Fruit fly (Drosophila melanogaster): ENCODE data around the gene CG12702.

CG12702 gene

DNA sequence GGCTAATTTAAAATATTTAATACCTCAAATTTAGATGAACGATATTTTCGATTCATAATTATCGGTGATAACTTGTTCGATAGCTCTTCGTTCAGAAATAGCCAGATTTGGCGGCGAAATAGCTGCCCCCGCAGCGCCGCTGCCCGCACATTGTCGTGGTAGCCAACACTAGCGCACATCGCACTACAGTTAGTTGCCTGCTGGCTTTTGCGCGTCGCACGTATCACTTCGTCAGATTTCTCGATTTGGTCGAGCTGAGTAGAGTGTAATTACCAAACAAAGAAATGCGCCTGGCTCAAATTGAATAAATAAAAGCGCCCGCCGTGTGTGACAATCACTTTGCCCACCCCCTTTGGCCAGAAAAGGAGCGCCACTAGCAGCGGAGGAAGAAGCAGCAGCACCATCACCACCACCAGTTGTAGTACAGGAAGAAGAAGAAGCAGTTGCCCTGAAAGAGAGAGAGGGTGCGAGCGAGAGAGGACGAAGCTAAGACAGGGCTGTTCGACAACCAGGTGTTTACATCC is 14.0 kb downstream of the CG12702 start, which contains the start of gene Abcd3:
Gene Abcd3, plus strand, starts transcription at position 145 of the 524 bp plus-strand sequence.
- TF ChIP-seq tj (GFP tag; optimal IDR thresholded peaks at IDR 0.05) (peak; percentile 57), Hr96 (GFP tag; optimal IDR thresholded peaks at IDR 0.05) (no peak), CG33017 (tag; optimal IDR thresholded peaks at IDR 0.05) (no peak), CG5204 (GFP tag; optimal IDR thresholded peaks at IDR 0.05) (no peak), Mnt (GFP tag; optimal IDR thresholded peaks at IDR 0.05) (peak; percentile 91), pad (GFP tag; optimal IDR thresholded peaks at IDR 0.05) (peak; percentile 64), Crg-1 (GFP tag; optimal IDR thresholded peaks at IDR 0.05) (peak; percentile 39), CG14711 (tag; optimal IDR thresholded peaks at IDR 0.05) (peak; percentile 59), Clk (GFP tag; optimal IDR thresholded peaks at IDR 0.05) (no peak), kay (GFP tag; ENCODE audit: borderline replicate concordance) (no peak), cnc (optimal IDR thresholded peaks at IDR 0.05) (no peak), ovo (GFP tag; optimal IDR thresholded peaks at IDR 0.05) (peak; percentile 78), CG1620 (GFP tag; optimal IDR thresholded peaks at IDR 0.05) (peak; percentile 0), cic (GFP tag; optimal IDR thresholded peaks at IDR 0.05) (peak; percentile 86), CG11617 (GFP tag; optimal IDR thresholded peaks at IDR 0.05) (peak; percentile 62), CG7101 (tag; optimal IDR thresholded peaks at IDR 0.05) (peak; percentile 63), toe (GFP tag; optimal IDR thresholded peaks at IDR 0.05) (no peak), bab1 (GFP tag; optimal IDR thresholded peaks at IDR 0.05) (peak; percentile 79), CG12768 (GFP tag; optimal IDR thresholded peaks at IDR 0.05) (no peak), CG7045 (GFP tag; optimal IDR thresholded peaks at IDR 0.05) (no peak)

DNA sequence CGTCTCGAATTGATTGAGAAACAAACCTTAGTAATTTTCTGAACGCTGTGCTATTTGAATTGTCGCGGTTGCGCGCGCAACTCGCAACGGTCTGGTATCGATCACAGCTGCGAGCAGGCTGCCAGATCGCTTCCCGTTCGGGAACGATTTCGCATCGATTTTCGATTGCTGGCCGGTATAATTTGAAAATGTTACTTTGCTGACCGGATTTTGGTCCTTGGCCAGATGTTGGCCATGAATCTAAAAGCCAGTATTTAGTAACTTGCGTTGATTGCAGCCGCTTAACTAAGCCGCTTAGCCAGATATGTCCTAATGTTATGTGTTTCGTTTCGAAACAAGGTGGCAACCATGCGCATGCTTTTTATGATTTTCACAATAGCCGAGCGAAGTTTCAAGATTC is 16.1 kb downstream of the CG12702 start:
- TF ChIP-seq Clk (GFP tag; optimal IDR thresholded peaks at IDR 0.05) (no peak), CG1620 (GFP tag; optimal IDR thresholded peaks at IDR 0.05) (peak; percentile 49), Hr96 (GFP tag; optimal IDR thresholded peaks at IDR 0.05) (no peak), ovo (GFP tag; optimal IDR thresholded peaks at IDR 0.05) (no peak), CG33017 (tag; optimal IDR thresholded peaks at IDR 0.05) (no peak), cic (GFP tag; optimal IDR thresholded peaks at IDR 0.05) (no peak), Mnt (GFP tag; optimal IDR thresholded peaks at IDR 0.05) (peak; percentile 32), CG12768 (GFP tag; optimal IDR thresholded peaks at IDR 0.05) (no peak), pad (GFP tag; optimal IDR thresholded peaks at IDR 0.05) (no peak), toe (GFP tag; optimal IDR thresholded peaks at IDR 0.05) (no peak), bab1 (GFP tag; optimal IDR thresholded peaks at IDR 0.05) (peak; percentile 17), cnc (optimal IDR thresholded peaks at IDR 0.05) (no peak), kay (GFP tag; ENCODE audit: borderline replicate concordance) (no peak), CG14711 (tag; optimal IDR thresholded peaks at IDR 0.05) (peak; percentile 13), Crg-1 (GFP tag; optimal IDR thresholded peaks at IDR 0.05) (peak; percentile 50), tj (GFP tag; optimal IDR thresholded peaks at IDR 0.05) (peak; percentile 76), CG5204 (GFP tag; optimal IDR thresholded peaks at IDR 0.05) (no peak), CG7101 (tag; optimal IDR thresholded peaks at IDR 0.05) (no peak), CG7045 (GFP tag; optimal IDR thresholded peaks at IDR 0.05) (no peak), CG11617 (GFP tag; optimal IDR thresholded peaks at IDR 0.05) (peak; percentile 33)

DNA sequence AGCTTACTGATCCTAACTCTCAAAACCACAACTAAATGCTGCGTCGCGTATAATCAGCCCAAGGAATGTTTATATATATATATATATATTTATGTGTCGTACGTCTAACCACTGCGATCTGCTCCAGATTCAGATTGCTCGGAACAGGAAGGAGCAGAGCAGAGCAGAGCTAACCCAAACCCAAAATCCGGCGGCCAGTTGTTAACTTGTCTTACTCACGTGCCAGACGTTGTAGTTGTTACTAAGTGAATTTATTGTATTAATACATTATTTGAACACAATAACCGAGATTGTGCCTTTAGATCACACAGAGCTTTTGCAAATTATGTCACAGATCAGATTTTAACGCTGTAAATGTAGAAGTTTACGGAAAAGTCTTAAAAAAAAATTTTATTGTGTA is 16.7 kb downstream of the CG12702 start, which contains the start of gene Alr:
Gene Alr, plus strand, starts transcription at position 301 of the 400 bp plus-strand sequence.
- TF ChIP-seq CG12768 (GFP tag; optimal IDR thresholded peaks at IDR 0.05): no peak
- TF ChIP-seq Hr96 (GFP tag; optimal IDR thresholded peaks at IDR 0.05): no peak
- TF ChIP-seq pad (GFP tag; optimal IDR thresholded peaks at IDR 0.05): no peak
- TF ChIP-seq CG11617 (GFP tag; optimal IDR thresholded peaks at IDR 0.05): no peak
- TF ChIP-seq tj (GFP tag; optimal IDR thresholded peaks at IDR 0.05): no peak
- no peak for TF ChIP-seq Clk (GFP tag; optimal IDR thresholded peaks at IDR 0.05)
- TF ChIP-seq CG14711 (tag; optimal IDR thresholded peaks at IDR 0.05): no peak
- no peak for TF ChIP-seq CG1620 (GFP tag; optimal IDR thresholded peaks at IDR 0.05)
- TF ChIP-seq ovo (GFP tag; optimal IDR thresholded peaks at IDR 0.05): no peak
- TF ChIP-seq kay (GFP tag; ENCODE audit: borderline replicate concordance): no peak
- TF ChIP-seq cnc (optimal IDR thresholded peaks at IDR 0.05): no peak
- no peak for TF ChIP-seq cic (GFP tag; optimal IDR thresholded peaks at IDR 0.05)
- TF ChIP-seq Mnt (GFP tag; optimal IDR thresholded peaks at IDR 0.05): no peak
- TF ChIP-seq CG7101 (tag; optimal IDR thresholded peaks at IDR 0.05): no peak
- TF ChIP-seq CG33017 (tag; optimal IDR thresholded peaks at IDR 0.05): no peak
- no peak for TF ChIP-seq CG5204 (GFP tag; optimal IDR thresholded peaks at IDR 0.05)

DNA sequence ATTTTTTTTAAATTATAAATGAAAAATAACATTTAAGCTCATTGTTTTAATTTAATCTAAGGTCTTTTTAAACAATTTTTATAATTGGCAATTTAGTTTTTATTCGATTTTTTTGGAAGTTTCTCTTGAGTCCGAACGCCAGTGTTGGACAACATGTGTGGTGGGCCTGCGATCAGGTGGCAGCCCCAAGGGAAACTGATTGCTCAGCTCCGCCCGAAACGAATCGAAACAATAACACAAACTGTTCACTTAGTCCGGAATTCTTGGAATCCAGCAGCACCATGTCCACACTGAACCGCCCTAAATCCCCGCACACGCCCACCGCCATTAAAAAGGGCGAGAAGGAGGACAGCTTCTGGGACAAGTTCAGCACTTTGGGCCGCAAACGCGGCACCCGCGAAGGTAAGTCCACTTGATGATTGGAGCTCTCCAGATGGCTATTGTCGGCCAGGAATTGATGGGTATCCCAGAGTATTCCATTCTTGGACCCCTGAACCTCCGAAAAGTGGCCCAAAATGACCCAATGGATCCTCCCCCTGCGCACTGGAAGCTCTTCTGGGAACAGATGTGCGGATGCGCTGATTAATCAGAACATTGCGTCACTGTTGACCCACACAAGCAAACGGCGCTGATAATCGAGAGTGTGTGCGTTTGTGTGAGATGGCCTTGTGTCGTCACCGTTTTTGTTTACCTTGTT is 18.6 kb downstream of the CG12702 start, which contains the start of gene parvin:
Gene parvin, plus strand, starts transcription at position 134 of the 697 bp plus-strand sequence.
- TF ChIP-seq CG7045 (GFP tag; optimal IDR thresholded peaks at IDR 0.05) (no peak), kay (GFP tag; ENCODE audit: borderline replicate concordance) (no peak), CG7101 (tag; optimal IDR thresholded peaks at IDR 0.05) (peak; percentile 27), Clk (GFP tag; optimal IDR thresholded peaks at IDR 0.05) (no peak), CG5204 (GFP tag; optimal IDR thresholded peaks at IDR 0.05) (no peak), bab1 (GFP tag; optimal IDR thresholded peaks at IDR 0.05) (no peak), CG1620 (GFP tag; optimal IDR thresholded peaks at IDR 0.05) (no peak), CG12768 (GFP tag; optimal IDR thresholded peaks at IDR 0.05) (no peak), tj (GFP tag; optimal IDR thresholded peaks at IDR 0.05) (peak; percentile 86), Crg-1 (GFP tag; optimal IDR thresholded peaks at IDR 0.05) (no peak), CG11617 (GFP tag; optimal IDR thresholded peaks at IDR 0.05) (no peak), CG33017 (tag; optimal IDR thresholded peaks at IDR 0.05) (no peak), cnc (optimal IDR thresholded peaks at IDR 0.05) (no peak), toe (GFP tag; optimal IDR thresholded peaks at IDR 0.05) (no peak), Mnt (GFP tag; optimal IDR thresholded peaks at IDR 0.05) (no peak), CG14711 (tag; optimal IDR thresholded peaks at IDR 0.05) (no peak), pad (GFP tag; optimal IDR thresholded peaks at IDR 0.05) (no peak)

DNA sequence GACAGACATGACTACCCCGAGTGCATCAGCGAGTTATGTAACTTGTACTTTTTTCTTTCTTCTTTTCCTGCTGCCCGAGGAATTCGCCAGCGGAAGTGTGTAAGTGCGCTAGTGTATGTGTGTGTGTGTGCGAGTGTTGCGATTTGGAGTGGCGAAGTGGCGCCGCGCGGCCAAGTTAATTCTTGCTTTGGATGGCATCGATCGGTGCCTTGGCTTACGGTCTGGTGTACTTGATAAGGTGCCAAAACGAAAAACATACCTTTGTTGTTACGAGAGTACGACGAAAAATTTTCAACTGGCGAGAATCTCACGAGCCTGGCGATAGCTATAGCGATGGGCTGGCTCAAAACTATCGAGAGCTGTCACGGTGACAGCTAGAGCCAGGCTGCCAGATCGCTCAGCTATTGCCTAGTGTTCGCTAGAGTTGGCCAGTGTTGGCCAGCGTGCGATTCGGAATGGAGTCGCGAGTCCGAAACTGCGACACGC is 20.6 kb downstream of the CG12702 start, which contains the start of the genes CG18809, COX6B, CG33932 and Rpp20:
Gene CG18809, minus strand, starts transcription at position 333 of the 486 bp plus-strand sequence.
Gene COX6B, minus strand, starts transcription at position 333 of the 486 bp plus-strand sequence.
Gene CG33932, plus strand, starts transcription at position 429 of the 486 bp plus-strand sequence.
Gene Rpp20, plus strand, starts transcription at position 429 of the 486 bp plus-strand sequence.
- TF ChIP-seq cnc (optimal IDR thresholded peaks at IDR 0.05): no peak
- TF ChIP-seq Crg-1 (GFP tag; optimal IDR thresholded peaks at IDR 0.05): peak; percentile 86
- peak; percentile 79 for TF ChIP-seq CG7101 (tag; optimal IDR thresholded peaks at IDR 0.05)
- TF ChIP-seq CG12768 (GFP tag; optimal IDR thresholded peaks at IDR 0.05): peak; percentile 37
- TF ChIP-seq tj (GFP tag; optimal IDR thresholded peaks at IDR 0.05): peak; percentile 62
- TF ChIP-seq CG11617 (GFP tag; optimal IDR thresholded peaks at IDR 0.05): peak; percentile 74
- peak; percentile 40 for TF ChIP-seq cic (GFP tag; optimal IDR thresholded peaks at IDR 0.05)
- TF ChIP-seq kay (GFP tag; ENCODE audit: borderline replicate concordance): no peak
- peak; percentile 81 for TF ChIP-seq bab1 (GFP tag; optimal IDR thresholded peaks at IDR 0.05)
- peak; percentile 94 for TF ChIP-seq Mnt (GFP tag; optimal IDR thresholded peaks at IDR 0.05)
- TF ChIP-seq CG33017 (tag; optimal IDR thresholded peaks at IDR 0.05): no peak
- peak; percentile 60 for TF ChIP-seq CG14711 (tag; optimal IDR thresholded peaks at IDR 0.05)
- peak; percentile 58 for TF ChIP-seq Clk (GFP tag; optimal IDR thresholded peaks at IDR 0.05)
- no peak for TF ChIP-seq Hr96 (GFP tag; optimal IDR thresholded peaks at IDR 0.05)
- peak; percentile 45 for TF ChIP-seq toe (GFP tag; optimal IDR thresholded peaks at IDR 0.05)
- TF ChIP-seq CG1620 (GFP tag; optimal IDR thresholded peaks at IDR 0.05): peak; percentile 91
- peak; percentile 72 for TF ChIP-seq ovo (GFP tag; optimal IDR thresholded peaks at IDR 0.05)
- TF ChIP-seq pad (GFP tag; optimal IDR thresholded peaks at IDR 0.05): peak; percentile 83
- no peak for TF ChIP-seq CG5204 (GFP tag; optimal IDR thresholded peaks at IDR 0.05)
- peak; percentile 31 for TF ChIP-seq CG7045 (GFP tag; optimal IDR thresholded peaks at IDR 0.05)
